Worm (Caenorhabditis elegans) whole organism, L4 larva: ENCODE measurements around the gene dhs-16.

Experiments used
- F10B5.3 ChIP-seq: sonication (generic microtip); optimal IDR thresholded peaks from 2 replicates; lab custom pipeline; 2016; ENCODE audit warnings: mild to moderate bottlenecking, missing genetic modification characterization, missing compliant biosample characterization
- F37D6.2 ChIP-seq: sonication (generic microtip); optimal IDR thresholded peaks from 2 replicates; lab custom pipeline; 2016; ENCODE audit warnings: mild to moderate bottlenecking, missing genetic modification characterization, missing compliant biosample characterization
- R02D3.7 ChIP-seq: fragments of 150-350 bp; sonication (generic microtip); optimal IDR thresholded peaks from 3 replicates; lab custom pipeline; 2014; ENCODE audit warnings: missing biosample characterization, missing genetic modification characterization
- T20F7.1 ChIP-seq: fragments of 200-800 bp; sonication (Bioruptor generic); optimal IDR thresholded peaks from 2 replicates; lab custom pipeline; 2018; ENCODE audit warnings: mild to moderate bottlenecking, missing genetic modification characterization, missing compliant biosample characterization
- Y48G9A.11 ChIP-seq: fragments of 200-800 bp; sonication (Bioruptor generic); IDR thresholded peaks from 2 replicates; pipeline ENCODE4 v1.3.6; 2022; ENCODE audit warnings: missing genetic modification reagents, missing genetic modification characterization, missing compliant biosample characterization
- Y5F2A.4 ChIP-seq: fragments of 200-800 bp; sonication (Bioruptor generic); optimal IDR thresholded peaks from 2 replicates; lab custom pipeline; 2018; ENCODE audit warnings: mild to moderate bottlenecking, missing genetic modification characterization, missing compliant biosample characterization
- Y75B8A.6 ChIP-seq: fragments of 200-800 bp; sonication (Bioruptor generic); IDR thresholded peaks from 2 replicates; pipeline ENCODE4 v1.3.6; 2022; ENCODE audit warnings: missing genetic modification reagents, missing genetic modification characterization, missing compliant biosample characterization
- ZK546.5 ChIP-seq, 2 experiments: sonication (generic microtip); optimal IDR thresholded peaks; 2 replicates each; lab custom pipeline; 2017; ENCODE audit warnings: missing biosample characterization in 2 of 2, missing genetic modification characterization in 2 of 2
- aha-1 ChIP-seq: fragments of 150-350 bp; peaks from one replicate; lab custom pipeline; 2014; ENCODE audit warnings: missing biosample characterization, missing genetic modification characterization
- ama-1 ChIP-seq: fragments of 150-350 bp; optimal IDR thresholded peaks from 2 replicates; lab custom pipeline; 2014; ENCODE audit warnings: inconsistent platforms, mixed read lengths
- arid-1 ChIP-seq: fragments of 200-800 bp; sonication (Bioruptor generic); conservative IDR thresholded peaks from 2 replicates; pipeline ENCODE4 v1.3.6; 2022; ENCODE audit warnings: missing genetic modification reagents, missing genetic modification characterization, missing compliant biosample characterization
- ceh-20 ChIP-seq: fragments of 200-800 bp; sonication (Bioruptor generic); IDR thresholded peaks from 2 replicates; pipeline ENCODE4 v1.3.6; 2022; ENCODE audit warnings: missing genetic modification reagents, missing genetic modification characterization, missing compliant biosample characterization
- ceh-44 ChIP-seq: fragments of 200-800 bp; sonication (Bioruptor generic); IDR thresholded peaks from 2 replicates; pipeline ENCODE4 v1.3.6; 2022; ENCODE audit warnings: missing genetic modification reagents, missing genetic modification characterization, missing compliant biosample characterization
- ctbp-1 ChIP-seq: fragments of 200-800 bp; sonication (Bioruptor generic); IDR thresholded peaks from 2 replicates; pipeline ENCODE4 v1.3.6; 2022; ENCODE audit warnings: missing genetic modification reagents, missing genetic modification characterization, missing compliant biosample characterization
- daf-19 ChIP-seq: fragments of 200-800 bp; sonication (Bioruptor generic); conservative IDR thresholded peaks from 2 replicates; pipeline ENCODE4 v1.3.6; 2022; ENCODE audit warnings: missing genetic modification characterization, missing compliant biosample characterization
- daf-8 ChIP-seq: fragments of 200-800 bp; sonication (Bioruptor generic); IDR thresholded peaks from 2 replicates; pipeline ENCODE4 v1.3.6; 2022; ENCODE audit warnings: missing genetic modification characterization, missing compliant biosample characterization
- dmd-8 ChIP-seq: fragments of 200-800 bp; sonication (Bioruptor generic); IDR thresholded peaks from 2 replicates; pipeline ENCODE4 v1.3.6; 2022; ENCODE audit warnings: missing genetic modification characterization, missing compliant biosample characterization
- dmd-9 ChIP-seq: fragments of 200-800 bp; sonication (Bioruptor generic); IDR thresholded peaks from 2 replicates; pipeline ENCODE4 v1.3.6; 2022; ENCODE audit warnings: missing genetic modification reagents, missing genetic modification characterization, missing compliant biosample characterization
- dpl-1 ChIP-seq: fragments of 150-350 bp; optimal IDR thresholded peaks from 2 replicates; lab custom pipeline; 2014; ENCODE audit warnings: missing biosample characterization, missing genetic modification reagents, missing genetic modification characterization
- egl-27 ChIP-seq: sonication (generic microtip); optimal IDR thresholded peaks from 3 replicates; lab custom pipeline; 2017; ENCODE audit warnings: missing biosample characterization, missing genetic modification reagents, missing genetic modification characterization
- gei-8 ChIP-seq: fragments of 200-800 bp; sonication (Bioruptor generic); optimal IDR thresholded peaks from 2 replicates; lab custom pipeline; 2018; ENCODE audit warnings: mild to moderate bottlenecking, missing genetic modification characterization, missing compliant biosample characterization
- hif-1 ChIP-seq, 2 experiments: sonication (generic microtip); optimal IDR thresholded peaks; 2 replicates each; lab custom pipeline; 2016 to 2017; ENCODE audit warnings: missing compliant biosample characterization in 2 of 2, missing genetic modification characterization in 2 of 2, missing genetic modification reagents in 2 of 2, missing genotype in 2 of 2, mild to moderate bottlenecking in 1 of 2
- hlh-11 ChIP-seq: fragments of 200-800 bp; sonication (Bioruptor generic); optimal IDR thresholded peaks from 2 replicates; lab custom pipeline; 2018; ENCODE audit warnings: mild to moderate bottlenecking, missing genetic modification characterization, missing compliant biosample characterization
- hlh-30 ChIP-seq: sonication (generic microtip); optimal IDR thresholded peaks from 2 replicates; lab custom pipeline; 2017; ENCODE audit warnings: antibody characterized with exemption, mild to moderate bottlenecking, missing genetic modification characterization, missing compliant biosample characterization; ENCODE audit not compliant: insufficient read depth
- hmg-1.1 ChIP-seq: fragments of 200-800 bp; sonication (Bioruptor generic); IDR thresholded peaks from 2 replicates; pipeline ENCODE4 v1.3.6; 2022; ENCODE audit warnings: missing genetic modification reagents, missing genetic modification characterization, missing compliant biosample characterization
- jun-1 ChIP-seq: fragments of 150-350 bp; optimal IDR thresholded peaks from 2 replicates; lab custom pipeline; 2014; ENCODE audit warnings: missing biosample characterization, missing genetic modification reagents, missing genetic modification characterization
- lin-1 ChIP-seq: fragments of 200-800 bp; sonication (Bioruptor generic); IDR thresholded peaks from 2 replicates; pipeline ENCODE4 v1.3.6; 2022; ENCODE audit warnings: missing genetic modification reagents, missing genetic modification characterization, missing compliant biosample characterization
- lin-39 ChIP-seq: fragments of 150-350 bp; optimal IDR thresholded peaks from 2 replicates; lab custom pipeline; 2014; ENCODE audit warnings: missing biosample characterization, missing genetic modification reagents, missing genetic modification characterization
- lir-3 ChIP-seq: sonication (generic microtip); optimal IDR thresholded peaks from 2 replicates; lab custom pipeline; 2016; ENCODE audit warnings: mild to moderate bottlenecking, missing genetic modification characterization, missing compliant biosample characterization
- mdl-1 ChIP-seq, 2 experiments: fragments of 150-350 bp in 1 of 2; sonication (generic microtip) in 1 of 2; optimal IDR thresholded peaks; 2 replicates each; lab custom pipeline; 2014 to 2017; ENCODE audit warnings: missing biosample characterization in 2 of 2, missing genetic modification characterization in 2 of 2
- mep-1 ChIP-seq: fragments of 150-350 bp; sonication (generic microtip); optimal IDR thresholded peaks from 3 replicates; lab custom pipeline; 2014; ENCODE audit warnings: missing biosample characterization, missing genetic modification characterization
- mes-2 ChIP-seq: sonication (generic microtip); optimal IDR thresholded peaks from 2 replicates; lab custom pipeline; 2016; ENCODE audit warnings: missing genotype, mild to moderate bottlenecking, missing genetic modification characterization, missing compliant biosample characterization; ENCODE audit not compliant: poor library complexity, severe bottlenecking
- nhr-102 ChIP-seq: sonication (generic microtip); optimal IDR thresholded peaks from 2 replicates; lab custom pipeline; 2016; ENCODE audit warnings: mild to moderate bottlenecking, missing genetic modification characterization, moderate library complexity, missing compliant biosample characterization
- nhr-25 ChIP-seq: sonication (generic microtip); optimal IDR thresholded peaks from 2 replicates; lab custom pipeline; 2017; ENCODE audit warnings: missing genetic modification characterization, mild to moderate bottlenecking, missing compliant biosample characterization, antibody characterized with exemption, moderate library complexity, borderline replicate concordance; ENCODE audit not compliant: insufficient read depth
- nhr-28 ChIP-seq: fragments of 150-350 bp; optimal IDR thresholded peaks from 2 replicates; lab custom pipeline; 2014; ENCODE audit warnings: missing biosample characterization, missing genetic modification characterization
- nhr-6 ChIP-seq: fragments of 150-350 bp; optimal IDR thresholded peaks from 2 replicates; lab custom pipeline; 2014; ENCODE audit warnings: missing biosample characterization, missing genetic modification characterization
- nhr-76 ChIP-seq: fragments of 150-350 bp; optimal IDR thresholded peaks from 2 replicates; lab custom pipeline; 2014; ENCODE audit warnings: missing biosample characterization, missing genetic modification characterization
- nhr-77 ChIP-seq: fragments of 150-350 bp; optimal IDR thresholded peaks from 2 replicates; lab custom pipeline; 2014; ENCODE audit warnings: missing biosample characterization, missing genetic modification characterization
- php-3 ChIP-seq: fragments of 200-800 bp; sonication (Bioruptor generic); IDR thresholded peaks from 2 replicates; pipeline ENCODE4 v1.3.6; 2022; ENCODE audit warnings: missing genetic modification reagents, missing genetic modification characterization, missing compliant biosample characterization
- set-16 ChIP-seq: fragments of 200-800 bp; sonication (Bioruptor generic); IDR thresholded peaks from 2 replicates; pipeline ENCODE4 v1.3.6; 2022; ENCODE audit warnings: missing genetic modification reagents, missing genetic modification characterization, missing compliant biosample characterization
- skn-1 ChIP-seq: fragments of 150-350 bp; optimal IDR thresholded peaks from 2 replicates; lab custom pipeline; 2014; ENCODE audit warnings: missing biosample characterization, missing genetic modification characterization
- snpc-1.2 ChIP-seq: fragments of 200-800 bp; sonication (Bioruptor generic); IDR thresholded peaks from 2 replicates; pipeline ENCODE4 v1.3.6; 2022; ENCODE audit warnings: missing genetic modification reagents, missing genetic modification characterization, missing compliant biosample characterization
- unc-62 ChIP-seq, 3 experiments: fragments of 150-350 bp in 1 of 3; sonication (generic microtip); optimal IDR thresholded peaks in 2 of 3; peaks in 1 of 3; 1 replicate in 1 of 3; 2 replicates in 2 of 3; lab custom pipeline; 2014 to 2017; ENCODE audit warnings: missing biosample characterization in 3 of 3, missing genetic modification characterization in 3 of 3, missing genetic modification reagents in 3 of 3, missing genotype in 1 of 3
- zag-1 ChIP-seq: fragments of 150-350 bp; optimal IDR thresholded peaks from 2 replicates; lab custom pipeline; 2014; ENCODE audit warnings: missing biosample characterization, missing genetic modification characterization
- zip-2 ChIP-seq: fragments of 150-350 bp; optimal IDR thresholded peaks from 2 replicates; lab custom pipeline; 2014; ENCODE audit warnings: missing biosample characterization, missing genetic modification characterization
- ztf-7 ChIP-seq: fragments of 150-350 bp; optimal IDR thresholded peaks from 2 replicates; lab custom pipeline; 2014; ENCODE audit warnings: missing biosample characterization, missing genetic modification characterization

The dhs-16 gene

ce11 chrV:5983380-5983779 lies at the start of gene dhs-16:
TSS of gene dhs-16 (plus strand) at chrV:5983745.
- TF ChIP-seq egl-27, result no peak
- no peak for TF ChIP-seq dmd-9 (GFP tag; lab: Robert Waterston, UW)
- TF ChIP-seq aha-1 (tag; lab: Kevin White, UChicago), result peak; percentile 94
- peak in 1 of 2 experiments; percentile 41 for TF ChIP-seq unc-62 (GFP tag; optimal IDR thresholded peaks at IDR 0.05 in 1 of 2; lab: Kevin White, UChicago)
- TF ChIP-seq unc-62 (tag; optimal IDR thresholded peaks at IDR 0.05; lab: Kevin White, UChicago), result no peak
- TF ChIP-seq, all 104 proteins: peak for 2

- TF ChIP-seq R02D3.7 (tag; lab: Kevin White, UChicago) (no peak), ceh-44 (GFP tag; lab: Robert Waterston, UW) (no peak)
These were observed 46.9 kb upstream of the dhs-16 start, which contains the start of the genes M03F8.5 and M03F8.7 for ce11 chrV:5936691-5937090. TSS of gene M03F8.5 (minus strand) at chrV:5936791. TSS of gene M03F8.7 (plus strand) at chrV:5936939.

- TF ChIP-seq daf-8 (GFP tag; lab: Robert Waterston, UW) (no peak), hlh-11 (tag; lab: Kevin White, UChicago) (no peak), hlh-30 (tag; lab: Kevin White, UChicago) (peak; percentile 52), unc-62 (GFP tag; optimal IDR thresholded peaks at IDR 0.05 in 1 of 2; lab: Kevin White, UChicago) (peak in 1 of 2 experiments; percentile 64), unc-62 (tag; optimal IDR thresholded peaks at IDR 0.05; lab: Kevin White, UChicago) (no peak), dmd-8 (no peak), skn-1 (tag; lab: Kevin White, UChicago) (no peak), nhr-6 (tag; lab: Kevin White, UChicago) (peak; percentile 4), nhr-102 (no peak), aha-1 (tag; lab: Kevin White, UChicago) (peak; percentile 35), nhr-76 (no peak), ctbp-1 (GFP tag; lab: Robert Waterston, UW) (no peak), Y48G9A.11 (GFP tag; lab: Robert Waterston, UW) (peak; percentile 97), ceh-20 (no peak), lin-39 (tag; lab: Kevin White, UChicago) (no peak), lin-1 (GFP tag; lab: Robert Waterston, UW) (no peak), nhr-28 (tag; lab: Kevin White, UChicago) (no peak), ZK546.5 (tag; optimal IDR thresholded peaks at IDR 0.05; lab: Kevin White, UChicago) (no peak), snpc-1.2 (GFP tag; lab: Robert Waterston, UW) (no peak), zag-1 (tag; lab: Kevin White, UChicago) (no peak), T20F7.1 (GFP tag; lab: Kevin White, UChicago) (peak; percentile 98), daf-19 (GFP tag; lab: Robert Waterston, UW) (no peak), set-16 (GFP tag; lab: Robert Waterston, UW) (no peak), hif-1 (tag; optimal IDR thresholded peaks at IDR 0.05; lab: Kevin White, UChicago) (no peak), F10B5.3 (no peak), nhr-77 (tag; lab: Kevin White, UChicago) (no peak), nhr-25 (tag; lab: Kevin White, UChicago) (no peak), gei-8 (GFP tag; lab: Kevin White, UChicago) (no peak), mes-2 (tag; lab: Kevin White, UChicago) (peak; percentile 69), zip-2 (tag; lab: Kevin White, UChicago) (no peak), Y75B8A.6 (no peak), ceh-44 (GFP tag; lab: Robert Waterston, UW) (no peak), jun-1 (tag; lab: Kevin White, UChicago) (no peak), mep-1 (tag; lab: Kevin White, UChicago) (no peak), dpl-1 (GFP tag; lab: Kevin White, UChicago) (peak; percentile 98), arid-1 (GFP tag; lab: Robert Waterston, UW) (no peak), lir-3 (tag; lab: Kevin White, UChicago) (no peak), php-3 (GFP tag; lab: Robert Waterston, UW) (no peak), hmg-1.1 (no peak), ama-1 (lab: Kevin White, UChicago) (no peak), ztf-7 (tag; lab: Kevin White, UChicago) (peak; percentile 22), mdl-1 (tag; optimal IDR thresholded peaks at IDR 0.05; lab: Kevin White, UChicago) (no peak), F37D6.2 (tag; lab: Kevin White, UChicago) (no peak), Y5F2A.4 (GFP tag; lab: Kevin White, UChicago) (no peak)
These were observed 44.0 kb upstream of the dhs-16 start, which contains the start of gene syf-3 for ce11 chrV:5939503-5940072. TSS of gene syf-3 (plus strand) at chrV:5940022.
